Fruit fly (Drosophila melanogaster) Kc167 (cell line): Measurements from ENCODE around the gene CG31358.

ENCODE experiments used
- Sin3A ChIP-seq: fragments of >200 bp; optimal IDR thresholded peaks from 2 replicates; lab custom pipeline; 2018; ENCODE audit warnings: missing external identifiers
- psq ChIP-seq: fragments of >200 bp; optimal IDR thresholded peaks from 2 replicates; lab custom pipeline; 2017; ENCODE audit warnings: missing external identifiers

- TF ChIP-seq psq (no peak), Sin3A (no peak)
Measured at dm6 chr3R:12005417-12005816, 26.1 kb downstream of the CG31358 start, which contains the start of gene Tk.
